Worm (Caenorhabditis elegans): ENCODE measurements around the gene T25B9.1.

Gene T25B9.1

DNA sequence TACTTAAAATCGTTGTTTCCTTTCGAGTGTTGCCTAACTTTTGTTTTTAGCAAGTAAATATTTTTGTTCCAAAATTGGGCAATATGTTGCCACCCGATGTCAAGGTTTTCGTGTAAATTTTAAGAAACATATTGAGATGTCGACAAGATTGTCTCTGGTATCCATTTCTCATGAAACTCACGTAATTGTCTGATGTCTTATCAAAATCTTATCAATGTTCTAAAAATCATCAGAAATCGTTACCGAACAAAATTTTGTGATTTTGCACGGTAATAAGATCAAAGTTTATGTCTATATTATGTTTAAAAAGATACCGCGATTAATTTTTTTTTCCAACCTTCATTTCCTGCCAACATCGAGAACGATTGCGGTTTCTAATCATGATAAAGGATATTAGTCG is 50.9 kb downstream of the T25B9.1 start:
- TF ChIP-seq zip-5 (tag; optimal IDR thresholded peaks at IDR 0.05), result no peak
- TF ChIP-seq ref-2 (tag; optimal IDR thresholded peaks at IDR 0.05), result no peak
- TF ChIP-seq pha-2 (tag; optimal IDR thresholded peaks at IDR 0.05), result no peak
- TF ChIP-seq syd-9 (tag; optimal IDR thresholded peaks at IDR 0.05), result no peak
- TF ChIP-seq gmeb-2 (tag; optimal IDR thresholded peaks at IDR 0.05), result no peak
- TF ChIP-seq ceh-45 (GFP tag; IDR thresholded peaks at IDR 0.05), result no peak
- TF ChIP-seq nhr-232 (tag; optimal IDR thresholded peaks at IDR 0.05), result no peak

DNA sequence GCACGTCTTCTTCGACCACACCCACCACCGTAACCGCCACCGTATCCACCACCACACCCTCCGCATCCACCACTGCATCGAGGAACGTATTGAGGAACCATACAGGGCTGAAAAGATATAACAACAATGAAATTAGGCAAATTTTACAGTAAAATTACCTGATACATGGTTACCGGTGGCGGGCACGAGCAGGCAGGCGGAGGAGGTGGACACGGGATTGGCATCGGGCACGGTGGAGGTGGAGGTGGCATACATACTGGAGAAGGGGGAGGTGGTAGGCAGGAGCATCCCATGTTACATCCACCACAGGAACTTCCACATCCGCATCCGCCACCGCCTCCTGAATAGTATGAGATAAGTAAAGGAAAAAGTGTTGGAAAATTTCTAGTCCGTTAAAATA is 51.5 kb downstream of the T25B9.1 start:
- TF ChIP-seq zip-5 (tag; optimal IDR thresholded peaks at IDR 0.05) (no peak), ceh-45 (GFP tag; IDR thresholded peaks at IDR 0.05) (no peak), ceh-6 (GFP tag; optimal IDR thresholded peaks at IDR 0.05) (no peak), ceh-30 (tag; optimal IDR thresholded peaks at IDR 0.05) (no peak), T23F11.4 (GFP tag; optimal IDR thresholded peaks at IDR 0.05) (no peak), C08G9.2 (tag; optimal IDR thresholded peaks at IDR 0.05) (no peak), nhr-232 (tag; optimal IDR thresholded peaks at IDR 0.05) (no peak), ceh-2 (tag; optimal IDR thresholded peaks at IDR 0.05) (no peak), lim-6 (tag; optimal IDR thresholded peaks at IDR 0.05) (no peak), F13H6.1 (tag; optimal IDR thresholded peaks at IDR 0.05) (no peak), fkh-6 (tag; optimal IDR thresholded peaks at IDR 0.05) (no peak), pag-3 (tag; optimal IDR thresholded peaks at IDR 0.05; ENCODE audit: borderline replicate concordance) (no peak), ceh-24 (tag; optimal IDR thresholded peaks at IDR 0.05) (no peak), Y22D7AL.16 (tag; optimal IDR thresholded peaks at IDR 0.05) (no peak), dve-1 (tag; optimal IDR thresholded peaks at IDR 0.05) (no peak), ceh-31 (tag; optimal IDR thresholded peaks at IDR 0.05) (no peak)
